Fruit fly (Drosophila melanogaster) whole organism, adult: Measurements from ENCODE around the gene tacc.

Experiments
- CG11617 ChIP-seq: fragments of 200-800 bp; sonication (Bioruptor generic); optimal IDR thresholded peaks from 2 replicates; lab custom pipeline; 2017; ENCODE audit warnings: mild to moderate bottlenecking, missing biosample characterization, missing genetic modification reagents, missing genetic modification characterization
- CG12768 ChIP-seq: fragments of 200-800 bp; sonication (Bioruptor generic); optimal IDR thresholded peaks from 2 replicates; lab custom pipeline; 2017; ENCODE audit warnings: missing biosample characterization, missing genetic modification characterization, mild to moderate bottlenecking, moderate library complexity, missing genetic modification reagents
- CG14711 ChIP-seq: fragments of 200-800 bp; sonication (Bioruptor generic); optimal IDR thresholded peaks from 2 replicates; lab custom pipeline; 2018; ENCODE audit warnings: missing biosample characterization, mild to moderate bottlenecking, missing genetic modification characterization, moderate library complexity
- CG33017 ChIP-seq: fragments of 200-800 bp; sonication (Bioruptor generic); optimal IDR thresholded peaks from 2 replicates; lab custom pipeline; 2018; ENCODE audit warnings: missing biosample characterization, mild to moderate bottlenecking, missing genetic modification characterization, moderate library complexity
- CG5204 ChIP-seq: fragments of 200-800 bp; sonication (Bioruptor generic); optimal IDR thresholded peaks from 2 replicates; lab custom pipeline; 2016; ENCODE audit warnings: missing biosample characterization, missing genetic modification characterization
- CG7045 ChIP-seq: fragments of 200-800 bp; sonication (Bioruptor generic); optimal IDR thresholded peaks from 2 replicates; lab custom pipeline; 2017; ENCODE audit warnings: missing biosample characterization, mild to moderate bottlenecking, missing genetic modification characterization
- CG7101 ChIP-seq: fragments of 200-800 bp; sonication (Bioruptor generic); optimal IDR thresholded peaks from 2 replicates; lab custom pipeline; 2018; ENCODE audit warnings: missing biosample characterization, mild to moderate bottlenecking, missing genetic modification characterization, moderate library complexity
- Clk ChIP-seq: fragments of 200-800 bp; sonication (Bioruptor generic); optimal IDR thresholded peaks from 2 replicates; lab custom pipeline; 2017; ENCODE audit warnings: missing biosample characterization, missing genetic modification characterization
- Crg-1 ChIP-seq: fragments of 200-800 bp; sonication (Bioruptor generic); optimal IDR thresholded peaks from 2 replicates; lab custom pipeline; 2016; ENCODE audit warnings: missing biosample characterization, missing genetic modification characterization
- Hr96 ChIP-seq: fragments of 200-800 bp; sonication (Bioruptor generic); optimal IDR thresholded peaks from 2 replicates; lab custom pipeline; 2016; ENCODE audit warnings: missing biosample characterization, missing genetic modification characterization
- bab1 ChIP-seq: fragments of 200-800 bp; sonication (Bioruptor generic); optimal IDR thresholded peaks from 3 replicates; lab custom pipeline; 2019; ENCODE audit warnings: missing biosample characterization, mild to moderate bottlenecking, missing genetic modification characterization, moderate library complexity
- kay ChIP-seq: fragments of 200-800 bp; sonication (Bioruptor generic); peaks from one replicate; lab custom pipeline; 2016; ENCODE audit warnings: missing biosample characterization, missing genetic modification characterization, borderline replicate concordance
- pad ChIP-seq: fragments of 200-800 bp; sonication (Bioruptor generic); optimal IDR thresholded peaks from 3 replicates; lab custom pipeline; 2017; ENCODE audit warnings: missing biosample characterization, missing genetic modification characterization, mild to moderate bottlenecking, moderate library complexity, missing genetic modification reagents
- toe ChIP-seq: fragments of 200-800 bp; sonication (Bioruptor generic); optimal IDR thresholded peaks from 2 replicates; lab custom pipeline; 2016; ENCODE audit warnings: missing biosample characterization, missing genetic modification characterization

DNA sequence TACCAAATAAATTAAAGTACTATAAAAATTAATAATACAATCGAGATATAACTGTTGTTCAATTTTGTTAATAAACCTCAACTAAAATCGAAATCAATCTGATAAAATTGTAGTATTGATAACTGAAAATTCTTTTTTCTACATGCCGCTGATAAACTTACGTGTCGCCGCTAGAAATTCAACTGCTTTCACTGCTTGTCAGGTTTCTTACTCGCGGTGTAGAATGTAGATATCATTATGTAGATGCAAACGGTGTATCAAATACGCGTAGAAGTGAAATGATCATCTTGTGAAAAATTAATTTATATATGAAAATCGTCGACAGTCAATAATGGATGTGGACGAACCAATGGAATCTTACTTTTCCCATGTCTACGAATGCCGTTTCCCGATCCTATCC lies 43.7 kb downstream of the tacc start:
- TF ChIP-seq kay (GFP tag; lab: Kevin White, UChicago), result no peak
- TF ChIP-seq CG12768 (GFP tag; lab: Kevin White, UChicago), result no peak
- TF ChIP-seq toe, result no peak
- TF ChIP-seq Hr96 (GFP tag; lab: Kevin White, UChicago), result no peak
- no peak for TF ChIP-seq bab1 (GFP tag; lab: Kevin White, UChicago)
- no peak for TF ChIP-seq CG7045
- no peak for TF ChIP-seq Crg-1 (GFP tag; lab: Kevin White, UChicago)
- no peak for TF ChIP-seq CG14711 (tag; lab: Kevin White, UChicago)
- TF ChIP-seq Clk, result no peak
- TF ChIP-seq pad, result no peak
- no peak for TF ChIP-seq CG11617
- TF ChIP-seq CG7101 (tag; lab: Kevin White, UChicago), result no peak
- TF ChIP-seq CG33017 (tag; lab: Kevin White, UChicago), result no peak
- TF ChIP-seq CG5204 (GFP tag; lab: Kevin White, UChicago), result no peak
